Worm (Caenorhabditis elegans) whole organism, L1 larva: ENCODE results near the gene F23B2.7.

Experiments
- C04F5.9 ChIP-seq: sonication (generic microtip); optimal IDR thresholded peaks from 2 replicates; lab custom pipeline; 2016; ENCODE audit warnings: missing genetic modification characterization, missing compliant biosample characterization
- C34B4.2 ChIP-seq: sonication (generic microtip); optimal IDR thresholded peaks from 2 replicates; lab custom pipeline; 2017; ENCODE audit warnings: mild to moderate bottlenecking, missing genetic modification characterization, missing compliant biosample characterization
- F16B12.6 ChIP-seq: fragments of 150-350 bp; optimal IDR thresholded peaks from 2 replicates; lab custom pipeline; 2014; ENCODE audit warnings: missing biosample characterization, missing genetic modification characterization
- Y116A8C.19 ChIP-seq: sonication (generic microtip); optimal IDR thresholded peaks from 2 replicates; lab custom pipeline; 2016; ENCODE audit warnings: missing compliant biosample characterization, missing genetic modification characterization, borderline replicate concordance
- aha-1 ChIP-seq: fragments of 150-350 bp; optimal IDR thresholded peaks from 2 replicates; lab custom pipeline; 2014; ENCODE audit warnings: missing biosample characterization, missing genetic modification characterization
- blmp-1 ChIP-seq: fragments of 150-350 bp; optimal IDR thresholded peaks from 2 replicates; lab custom pipeline; 2014; ENCODE audit warnings: missing biosample characterization, missing genetic modification characterization
- ceh-8 ChIP-seq: fragments of 200-800 bp; sonication (Bioruptor generic); optimal IDR thresholded peaks from 2 replicates; lab custom pipeline; 2018; ENCODE audit warnings: mild to moderate bottlenecking, missing genetic modification characterization, moderate library complexity, missing compliant biosample characterization
- ceh-88 ChIP-seq: fragments of 200-800 bp; sonication (Bioruptor generic); IDR thresholded peaks from 2 replicates; pipeline ENCODE4 v1.3.6; 2022; ENCODE audit warnings: missing genetic modification characterization, missing compliant biosample characterization
- ceh-90 ChIP-seq: sonication (generic microtip); optimal IDR thresholded peaks from 2 replicates; lab custom pipeline; 2016; ENCODE audit warnings: missing genetic modification characterization, missing compliant biosample characterization
- ces-1 ChIP-seq: fragments of 150-350 bp; optimal IDR thresholded peaks from 2 replicates; lab custom pipeline; 2014; ENCODE audit warnings: missing biosample characterization, missing genetic modification reagents, missing genetic modification characterization
- dpl-1 ChIP-seq, 3 experiments: fragments of 150-350 bp in 2 of 3; sonication (generic microtip) in 1 of 3; optimal IDR thresholded peaks; 2 replicates each; lab custom pipeline; 2014 to 2017; ENCODE audit warnings: missing biosample characterization in 3 of 3, missing genetic modification characterization in 3 of 3, missing genetic modification reagents in 3 of 3
- dsc-1 ChIP-seq: sonication (generic microtip); optimal IDR thresholded peaks from 2 replicates; lab custom pipeline; 2016; ENCODE audit warnings: mild to moderate bottlenecking, missing genetic modification characterization, missing compliant biosample characterization
- efl-1 ChIP-seq, 4 experiments: fragments of 150-350 bp; optimal IDR thresholded peaks in 3 of 4; peaks in 1 of 4; 1 replicate in 1 of 4; 2 replicates in 3 of 4; lab custom pipeline; 2014; ENCODE audit warnings: missing biosample characterization in 2 of 4, missing genetic modification characterization in 2 of 4, missing genetic modification reagents in 2 of 4
- egl-27 ChIP-seq, 2 experiments: fragments of 150-350 bp in 1 of 2; sonication (generic microtip); optimal IDR thresholded peaks; 3 replicates each; lab custom pipeline; 2017 to 2018; ENCODE audit warnings: missing biosample characterization in 2 of 2, missing genetic modification characterization in 2 of 2, missing genetic modification reagents in 2 of 2
- elt-3 ChIP-seq, 6 experiments: fragments of 150-350 bp in 1 of 6; sonication (generic microtip); optimal IDR thresholded peaks; 2 replicates each; lab custom pipeline; 2017 to 2018; ENCODE audit warnings: missing biosample characterization in 6 of 6, missing genetic modification characterization in 6 of 6, inconsistent platforms in 1 of 6
- fkh-10 ChIP-seq: sonication (generic microtip); optimal IDR thresholded peaks from 2 replicates; lab custom pipeline; 2017; ENCODE audit warnings: missing biosample characterization, missing genetic modification reagents, missing genetic modification characterization
- grh-1 ChIP-seq: fragments of 200-800 bp; sonication (Bioruptor generic); IDR thresholded peaks from 2 replicates; pipeline ENCODE4 v1.3.6; 2022; ENCODE audit warnings: missing genetic modification reagents, missing genetic modification characterization, missing compliant biosample characterization
- hlh-17 ChIP-seq: fragments of 200-800 bp; sonication (Bioruptor generic); optimal IDR thresholded peaks from 2 replicates; lab custom pipeline; 2018; ENCODE audit warnings: missing genetic modification characterization, mild to moderate bottlenecking, missing compliant biosample characterization, moderate library complexity, borderline replicate concordance
- irx-1 ChIP-seq: sonication (generic microtip); optimal IDR thresholded peaks from 2 replicates; lab custom pipeline; 2016; ENCODE audit warnings: missing genetic modification characterization, missing compliant biosample characterization
- jun-1 ChIP-seq: fragments of 150-350 bp; optimal IDR thresholded peaks from 2 replicates; lab custom pipeline; 2014; ENCODE audit warnings: missing biosample characterization, missing genetic modification reagents, missing genetic modification characterization
- lin-39 ChIP-seq: fragments of 150-350 bp; optimal IDR thresholded peaks from 2 replicates; lab custom pipeline; 2014; ENCODE audit warnings: missing biosample characterization, missing genetic modification reagents, missing genetic modification characterization
- mdl-1 ChIP-seq, 2 experiments: fragments of 150-350 bp; optimal IDR thresholded peaks; 2 replicates each; lab custom pipeline; 2014 to 2017; ENCODE audit warnings: missing biosample characterization in 2 of 2, missing genetic modification characterization in 2 of 2, inconsistent platforms in 1 of 2
- mef-2 ChIP-seq: fragments of 150-350 bp; optimal IDR thresholded peaks from 2 replicates; lab custom pipeline; 2014; ENCODE audit warnings: missing biosample characterization, missing genetic modification characterization
- mep-1 ChIP-seq: fragments of 150-350 bp; optimal IDR thresholded peaks from 2 replicates; lab custom pipeline; 2014; ENCODE audit warnings: missing biosample characterization, missing genetic modification characterization
- nhr-77 ChIP-seq: fragments of 150-350 bp; optimal IDR thresholded peaks from 2 replicates; lab custom pipeline; 2014; ENCODE audit warnings: missing biosample characterization, missing genetic modification characterization
- nhr-84 ChIP-seq: sonication (generic microtip); optimal IDR thresholded peaks from 2 replicates; lab custom pipeline; 2017; ENCODE audit warnings: missing biosample characterization, missing genetic modification characterization
- nhr-90 ChIP-seq: sonication (generic microtip); optimal IDR thresholded peaks from 2 replicates; lab custom pipeline; 2016; ENCODE audit warnings: mild to moderate bottlenecking, missing genetic modification characterization, missing compliant biosample characterization; ENCODE audit not compliant: poor library complexity
- snpc-4 ChIP-seq: fragments of 150-350 bp; optimal IDR thresholded peaks from 2 replicates; lab custom pipeline; 2014; ENCODE audit warnings: missing biosample characterization, missing genetic modification characterization
- sptf-1 ChIP-seq: fragments of 150-350 bp; optimal IDR thresholded peaks from 2 replicates; lab custom pipeline; 2014; ENCODE audit warnings: missing biosample characterization, missing genetic modification characterization
- tlp-1 ChIP-seq: fragments of 150-350 bp; optimal IDR thresholded peaks from 2 replicates; lab custom pipeline; 2014; ENCODE audit warnings: missing biosample characterization, missing genetic modification characterization
- unc-130 ChIP-seq: fragments of 150-350 bp; optimal IDR thresholded peaks from 2 replicates; lab custom pipeline; 2017; ENCODE audit warnings: missing biosample characterization, missing genetic modification characterization, inconsistent platforms
- unc-62 ChIP-seq: fragments of 150-350 bp; optimal IDR thresholded peaks from 2 replicates; lab custom pipeline; 2014; ENCODE audit warnings: missing biosample characterization, missing genetic modification reagents, missing genetic modification characterization
- unc-86 ChIP-seq: sonication (generic microtip); optimal IDR thresholded peaks from 2 replicates; lab custom pipeline; 2016; ENCODE audit warnings: missing genetic modification characterization, missing compliant biosample characterization
- unc-98 ChIP-seq: fragments of 200-800 bp; sonication (Bioruptor generic); IDR thresholded peaks from 2 replicates; pipeline ENCODE4 v1.3.6; 2022; ENCODE audit warnings: missing genetic modification characterization, missing compliant biosample characterization
- zip-4 ChIP-seq: fragments of 200-800 bp; sonication (Bioruptor generic); optimal IDR thresholded peaks from 2 replicates; lab custom pipeline; 2018; ENCODE audit warnings: mild to moderate bottlenecking, missing genetic modification characterization, moderate library complexity, missing compliant biosample characterization

F23B2.7 gene

ce11 chrIV:9198136-9198535 is 47.9 kb downstream of the F23B2.7 start (continued):
- TF ChIP-seq unc-62 (GFP tag; lab: Kevin White, UChicago) (no peak), ceh-90 (tag; lab: Kevin White, UChicago) (no peak), C04F5.9 (tag; lab: Kevin White, UChicago) (no peak), F16B12.6 (tag; lab: Kevin White, UChicago) (no peak), unc-86 (tag; lab: Kevin White, UChicago) (no peak), aha-1 (tag; lab: Kevin White, UChicago) (no peak), elt-3 (tag; optimal IDR thresholded peaks at IDR 0.05; lab: Kevin White, UChicago) (peak in 4 of 6 experiments; percentile 79 to 96 (median 84)), nhr-77 (tag; lab: Kevin White, UChicago) (no peak), dpl-1 (GFP tag; optimal IDR thresholded peaks at IDR 0.05; lab: Kevin White, UChicago) (peak in 2 of 3 experiments; percentile 27 to 37), sptf-1 (tag; lab: Kevin White, UChicago) (no peak), ceh-88 (GFP tag; lab: Robert Waterston, UW) (no peak), C34B4.2 (no peak), grh-1 (GFP tag; lab: Robert Waterston, UW) (peak; percentile 49), mep-1 (tag; lab: Kevin White, UChicago) (peak; percentile 72), irx-1 (tag; lab: Kevin White, UChicago) (peak; percentile 34), dsc-1 (tag; lab: Kevin White, UChicago) (no peak), snpc-4 (no peak), egl-27 (tag; optimal IDR thresholded peaks at IDR 0.05; lab: Kevin White, UChicago) (no peak), fkh-10 (GFP tag; lab: Kevin White, UChicago) (no peak), nhr-84 (tag; lab: Kevin White, UChicago) (no peak), ces-1 (GFP tag; lab: Kevin White, UChicago) (no peak), lin-39 (tag; lab: Kevin White, UChicago) (no peak), mdl-1 (tag; optimal IDR thresholded peaks at IDR 0.05; lab: Kevin White, UChicago) (peak in 1 of 2 experiments; percentile 78), blmp-1 (peak; percentile 93), unc-130 (peak; percentile 23), tlp-1 (tag; lab: Kevin White, UChicago) (no peak)

- TF ChIP-seq mef-2 (tag; lab: Kevin White, UChicago) = no peak
- no peak for TF ChIP-seq ces-1 (GFP tag; lab: Kevin White, UChicago)
- TF ChIP-seq mep-1 (tag; lab: Kevin White, UChicago) = no peak
- TF ChIP-seq unc-86 (tag; lab: Kevin White, UChicago) = no peak
- TF ChIP-seq nhr-84 (tag; lab: Kevin White, UChicago) = no peak
- no peak for TF ChIP-seq nhr-90 (tag; lab: Kevin White, UChicago)
- TF ChIP-seq efl-1 (optimal IDR thresholded peaks at IDR 0.05; lab: Kevin White, UChicago) = no peak
- no peak for TF ChIP-seq efl-1 (GFP tag; optimal IDR thresholded peaks at IDR 0.05 in 1 of 2; lab: Kevin White, UChicago)
- no peak for TF ChIP-seq F16B12.6 (tag; lab: Kevin White, UChicago)
- TF ChIP-seq elt-3 (tag; optimal IDR thresholded peaks at IDR 0.05; lab: Kevin White, UChicago) = no peak
Measured at ce11 chrIV:9199148-9199938, 49.1 kb downstream of the F23B2.7 start.

- no peak for TF ChIP-seq ceh-8 (GFP tag; lab: Kevin White, UChicago)
- TF ChIP-seq zip-4 = no peak
- no peak for TF ChIP-seq irx-1 (tag; lab: Kevin White, UChicago)
- TF ChIP-seq mep-1 (tag; lab: Kevin White, UChicago) = no peak
- TF ChIP-seq jun-1 (tag; lab: Kevin White, UChicago) = no peak
- TF ChIP-seq egl-27 (tag; optimal IDR thresholded peaks at IDR 0.05; lab: Kevin White, UChicago) = no peak
- TF ChIP-seq hlh-17 (GFP tag; lab: Kevin White, UChicago) = no peak
- TF ChIP-seq unc-98 (GFP tag; lab: Robert Waterston, UW) = no peak
- TF ChIP-seq unc-86 (tag; lab: Kevin White, UChicago) = no peak
- no peak for TF ChIP-seq efl-1 (optimal IDR thresholded peaks at IDR 0.05; lab: Kevin White, UChicago)
- no peak for TF ChIP-seq efl-1 (GFP tag; optimal IDR thresholded peaks at IDR 0.05 in 1 of 2; lab: Kevin White, UChicago)
- no peak for TF ChIP-seq Y116A8C.19
Measured at ce11 chrIV:9199939-9200202, 49.6 kb downstream of the F23B2.7 start, which contains the start of gene wnk-1. TSS of gene wnk-1 (plus strand) at chrIV:9200103.
